Fruit fly (Drosophila melanogaster) ovary, adult (tissue): ENCODE data around the gene Ucp4A.
A peak's percentile ranks its signal among the peaks of the same experiment; 100 is the strongest.

Experiments used
- CG17801 ChIP-seq: fragments of 200-800 bp; optimal IDR thresholded peaks from 2 replicates; lab custom pipeline; 2019; ENCODE audit warnings: missing biosample characterization, mild to moderate bottlenecking, missing genetic modification characterization, moderate library complexity; ENCODE audit not compliant: partially characterized antibody

Gene Ucp4A

DNA sequence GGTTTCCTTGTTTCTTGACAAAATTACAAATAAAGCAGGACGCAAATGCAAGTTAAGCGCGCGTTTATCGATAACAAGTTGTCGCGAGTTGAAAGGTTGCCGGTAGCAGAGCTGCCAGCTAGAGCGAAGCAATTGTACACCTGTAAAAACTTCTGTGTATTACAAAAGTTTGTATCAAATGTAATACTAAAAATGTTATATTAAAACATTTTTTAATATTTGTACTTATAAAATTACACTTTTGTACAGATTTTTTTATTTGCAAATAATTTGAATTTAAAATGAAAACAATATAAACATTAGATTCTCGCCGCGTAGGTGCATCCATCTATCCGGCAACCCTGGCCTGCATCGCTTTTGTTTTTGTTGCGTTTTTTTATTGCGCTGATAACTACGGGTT lies at the start of gene Ucp4A, which contains the start of gene CG8142:
Gene Ucp4A, plus strand, starts transcription at position 327 of the 400 bp plus-strand sequence.
Gene CG8142, minus strand, starts transcription at position 82 of the 400 bp plus-strand sequence.
- peak; percentile 96 for TF ChIP-seq CG17801 (GFP tag; lab: Kevin White, UChicago)

DNA sequence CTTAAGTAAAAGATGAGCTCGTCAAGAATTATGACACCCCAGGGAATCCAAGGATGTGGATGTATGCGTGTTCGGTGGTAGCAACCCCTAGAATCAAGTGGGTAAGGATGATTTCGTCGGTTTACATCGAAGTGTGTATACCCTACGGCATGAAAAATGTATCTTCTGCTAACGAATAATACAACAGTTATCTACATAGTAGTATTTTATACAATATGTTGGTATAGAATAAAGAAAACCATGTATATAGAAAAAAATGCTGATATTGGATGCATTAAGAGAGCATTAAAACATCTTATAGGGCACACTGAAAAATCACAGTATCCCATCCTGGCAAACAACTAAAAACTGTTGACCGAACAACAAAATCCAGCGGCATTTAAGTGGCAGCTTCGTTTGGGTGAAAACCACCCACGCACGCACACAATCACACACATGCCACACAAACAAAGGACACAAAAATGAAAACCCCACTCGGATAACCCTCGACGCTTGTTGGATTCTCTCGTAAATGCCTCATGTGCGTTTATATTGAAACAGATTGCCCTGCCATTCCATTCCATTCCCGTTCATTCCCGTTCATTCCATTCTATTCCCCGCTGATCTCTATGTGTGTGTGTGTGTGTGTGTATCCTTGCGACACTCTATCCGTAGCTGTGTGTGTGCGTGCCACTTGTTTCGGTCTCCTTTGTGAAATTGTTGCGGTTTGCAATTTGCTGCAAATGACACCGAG lies 45.5 kb upstream of the Ucp4A start:
- no peak for TF ChIP-seq CG17801 (GFP tag; lab: Kevin White, UChicago)

DNA sequence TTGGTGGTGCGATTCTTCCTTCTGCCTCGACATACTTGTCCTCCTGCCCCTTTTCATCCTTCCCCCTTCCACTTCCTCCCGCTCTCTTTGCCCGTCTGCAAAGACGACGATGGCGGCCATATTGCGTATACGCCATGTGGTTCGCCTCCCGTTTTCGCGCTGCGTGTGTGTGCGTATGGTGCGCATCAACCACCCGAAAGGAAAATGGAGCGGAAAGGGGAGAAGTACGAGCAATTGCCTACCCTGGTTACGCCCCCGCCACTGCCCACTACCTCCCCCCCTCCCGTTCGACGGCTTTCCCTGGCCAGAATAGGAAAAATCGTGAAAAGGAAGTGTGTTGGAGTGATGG lies 45.0 kb upstream of the Ucp4A start:
- no peak for TF ChIP-seq CG17801 (GFP tag; lab: Kevin White, UChicago)

DNA sequence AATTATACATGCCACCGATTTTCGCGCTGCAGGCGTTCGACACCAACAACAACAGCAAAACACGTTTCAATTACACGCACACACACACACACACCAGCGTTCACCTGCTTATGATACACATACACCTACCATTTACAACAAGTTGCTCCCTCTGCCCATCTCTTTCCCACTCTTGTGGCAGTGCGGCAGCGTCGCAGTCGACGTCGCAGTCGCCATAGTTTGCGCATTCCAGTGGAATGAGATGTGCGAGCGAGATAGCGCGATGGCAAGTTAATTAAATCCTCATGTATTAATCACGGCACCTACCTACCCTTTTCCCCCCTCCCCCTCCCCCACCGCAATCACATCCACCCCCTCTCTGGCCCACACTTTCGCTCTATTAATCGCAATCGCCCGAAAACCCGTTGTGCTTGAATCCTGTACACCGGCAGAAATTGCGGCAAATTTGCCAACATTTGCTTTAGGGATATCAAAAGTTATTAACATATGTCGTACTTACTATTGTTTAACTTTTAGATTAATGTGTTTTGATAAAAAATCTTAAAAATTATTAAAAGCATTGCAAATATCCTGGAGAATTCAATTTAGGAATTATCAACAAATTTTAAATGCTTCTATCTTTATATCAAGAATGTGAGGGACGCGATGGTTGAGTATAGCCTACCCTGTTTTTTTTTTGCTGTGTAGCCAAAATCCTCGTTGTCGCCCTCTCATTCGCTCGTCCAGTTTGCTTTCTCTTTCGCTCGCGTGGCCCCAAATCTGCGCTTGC lies 42.2 kb upstream of the Ucp4A start:
- no peak for TF ChIP-seq CG17801 (GFP tag; lab: Kevin White, UChicago)

DNA sequence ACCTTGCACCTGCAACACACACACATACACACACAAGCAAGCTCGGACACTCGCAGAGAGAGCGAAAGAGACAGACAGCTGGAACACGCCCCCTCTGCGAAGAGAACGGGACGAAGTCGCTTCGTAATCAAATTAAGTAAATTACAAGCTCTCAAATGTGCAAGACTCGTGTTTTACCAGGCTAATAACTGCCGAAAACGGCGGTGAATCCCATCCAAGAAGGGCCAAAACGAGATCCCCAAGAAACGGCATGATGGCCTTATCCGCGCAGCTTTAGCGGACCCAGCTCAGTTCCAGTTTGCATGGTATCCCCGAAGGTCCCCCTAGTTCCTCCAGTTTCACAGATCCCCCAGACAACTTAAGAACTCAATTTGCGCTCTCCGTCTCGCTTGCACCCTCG lies 40.7 kb upstream of the Ucp4A start:
- no peak for TF ChIP-seq CG17801 (GFP tag; lab: Kevin White, UChicago)

DNA sequence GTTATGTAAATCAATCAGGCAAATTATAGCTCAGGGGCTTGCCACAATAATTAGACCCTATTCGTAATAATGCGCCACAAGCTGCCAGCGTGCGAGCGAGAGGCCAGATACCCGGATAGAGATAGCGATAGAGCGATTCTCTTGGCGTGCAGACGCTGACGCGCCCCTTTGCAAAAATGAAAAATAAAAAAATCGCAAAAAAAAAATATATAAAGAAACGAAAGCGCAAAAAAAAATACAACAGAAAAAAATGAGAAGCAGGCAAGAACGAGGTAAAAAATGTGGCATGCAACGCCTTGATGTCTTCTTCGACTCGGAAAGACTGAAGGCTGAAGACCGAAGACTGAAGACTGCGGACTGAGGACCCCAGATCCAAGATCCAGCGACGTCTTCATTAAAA lies 38.4 kb upstream of the Ucp4A start:
- TF ChIP-seq CG17801 (GFP tag; lab: Kevin White, UChicago), result no peak

DNA sequence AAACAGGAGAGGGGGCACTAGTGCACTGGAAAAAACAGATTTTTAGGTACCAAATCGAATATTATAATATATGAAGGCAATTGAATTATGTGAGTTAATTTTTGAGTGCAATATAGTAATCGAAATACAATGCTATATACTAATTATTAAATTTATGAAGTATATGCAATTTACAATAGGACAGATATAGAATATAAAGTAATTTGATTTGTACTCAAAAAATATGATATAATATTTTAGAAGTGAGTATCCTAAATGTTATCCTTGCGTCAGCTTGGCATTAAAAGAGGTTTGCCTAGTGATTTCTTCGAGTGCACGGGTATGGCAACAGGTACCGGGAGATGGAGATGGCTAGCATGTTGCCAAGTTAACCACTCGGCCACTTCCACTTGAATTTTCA lies 37.8 kb upstream of the Ucp4A start:
- TF ChIP-seq CG17801 (GFP tag; lab: Kevin White, UChicago), result no peak

DNA sequence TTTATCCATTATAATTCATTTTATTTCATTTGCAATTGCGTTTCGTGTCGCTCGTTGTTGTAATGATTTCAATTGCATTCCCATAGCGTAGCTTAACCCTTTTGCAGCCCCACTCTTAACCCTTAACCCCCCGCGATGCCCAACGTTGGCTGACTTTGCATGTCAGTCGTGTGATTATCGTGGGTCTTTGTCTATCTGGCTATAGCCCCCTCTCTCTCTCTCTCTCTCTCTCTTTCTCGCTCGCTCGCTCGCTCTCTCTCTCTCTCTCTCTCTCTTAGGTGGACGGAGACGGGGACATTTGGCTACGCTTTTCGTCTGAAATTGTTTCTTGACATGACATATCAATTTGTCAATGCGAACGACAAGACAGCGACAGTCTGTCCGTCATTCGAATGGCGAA lies 32.6 kb upstream of the Ucp4A start:
- TF ChIP-seq CG17801 (GFP tag; lab: Kevin White, UChicago), result no peak

DNA sequence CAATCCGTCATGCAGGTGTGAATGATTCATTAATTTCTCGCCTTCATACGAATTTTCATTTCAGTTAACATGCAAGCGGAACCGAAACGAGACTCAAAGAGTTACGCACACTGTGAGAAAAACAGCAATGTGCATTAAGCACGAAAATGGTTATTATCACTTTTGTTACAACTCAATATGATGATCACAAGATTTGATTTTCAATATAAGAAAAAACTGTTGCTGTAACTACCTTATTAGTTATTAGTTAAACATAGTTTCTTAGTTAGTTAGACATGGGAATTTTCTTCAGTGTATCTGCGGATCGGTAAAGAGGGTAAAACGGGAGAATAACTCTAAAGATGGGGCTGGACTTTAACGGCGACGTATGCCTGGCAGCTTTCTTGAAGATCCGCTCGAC lies 30.0 kb upstream of the Ucp4A start:
- TF ChIP-seq CG17801 (GFP tag; lab: Kevin White, UChicago), result no peak

DNA sequence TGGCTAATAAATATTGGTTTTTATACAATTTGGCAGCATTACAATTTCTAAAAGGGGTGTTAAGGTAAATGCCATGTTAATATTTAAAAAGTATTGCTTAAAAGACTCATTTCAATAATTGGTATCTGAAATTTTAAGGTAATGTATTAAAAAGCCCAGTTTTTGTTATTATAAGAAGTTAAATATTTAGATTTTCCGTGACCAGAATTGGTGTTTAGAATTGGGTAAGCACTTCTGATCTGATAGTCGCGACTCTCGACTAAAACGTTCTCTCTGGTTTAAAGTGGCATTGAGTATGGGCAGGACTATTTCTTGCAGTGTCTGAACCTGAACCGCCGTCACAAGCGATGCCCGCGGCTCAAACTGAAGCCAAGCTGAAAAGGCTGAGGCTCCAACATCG lies 28.3 kb upstream of the Ucp4A start:
- no peak for TF ChIP-seq CG17801 (GFP tag; lab: Kevin White, UChicago)

DNA sequence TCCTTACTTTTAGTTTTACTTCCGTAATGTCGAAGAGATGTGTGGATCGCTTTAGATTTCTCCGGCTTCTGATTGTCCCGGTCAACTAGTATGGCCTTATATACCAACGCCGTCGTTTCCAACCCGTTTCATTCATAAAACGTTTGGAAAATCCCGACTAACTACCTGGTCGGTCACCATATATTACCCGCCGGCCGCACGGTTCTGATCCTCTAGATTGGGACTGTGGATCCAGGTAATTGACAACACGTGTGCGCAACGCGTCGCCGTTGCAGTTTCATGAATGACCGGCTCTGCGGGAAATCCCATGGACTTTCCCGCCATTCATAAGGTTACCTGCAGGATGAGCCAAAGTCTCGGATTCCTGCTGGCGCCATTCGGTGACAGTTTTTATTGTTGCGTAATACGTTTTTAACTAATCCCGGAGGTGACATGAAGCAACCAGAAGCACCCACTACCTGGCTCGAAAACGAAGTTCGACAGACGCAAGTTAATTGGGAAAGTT lies 25.1 kb upstream of the Ucp4A start, which contains the start of gene CG12986:
Gene CG12986, minus strand, starts transcription at position 51 of the 505 bp plus-strand sequence.
- TF ChIP-seq CG17801 (GFP tag; lab: Kevin White, UChicago), result no peak

DNA sequence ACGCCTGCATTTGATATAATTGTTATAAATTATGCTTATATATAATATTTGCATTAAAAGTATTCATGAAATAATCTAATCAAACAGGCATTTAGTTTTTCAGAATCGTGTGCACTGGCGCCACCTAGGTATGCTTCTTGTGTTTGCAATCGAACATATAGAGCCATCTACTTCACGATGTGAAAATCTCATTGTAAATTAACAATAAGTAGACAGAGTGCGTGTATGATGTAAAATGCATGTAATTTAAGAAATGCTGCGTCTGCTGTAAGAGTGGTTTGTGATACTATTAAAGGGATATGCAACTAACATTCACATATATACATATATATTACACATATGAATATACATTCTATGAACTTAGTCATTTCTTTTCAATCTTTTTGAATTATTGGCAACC lies 24.5 kb upstream of the Ucp4A start:
- no peak for TF ChIP-seq CG17801 (GFP tag; lab: Kevin White, UChicago)

DNA sequence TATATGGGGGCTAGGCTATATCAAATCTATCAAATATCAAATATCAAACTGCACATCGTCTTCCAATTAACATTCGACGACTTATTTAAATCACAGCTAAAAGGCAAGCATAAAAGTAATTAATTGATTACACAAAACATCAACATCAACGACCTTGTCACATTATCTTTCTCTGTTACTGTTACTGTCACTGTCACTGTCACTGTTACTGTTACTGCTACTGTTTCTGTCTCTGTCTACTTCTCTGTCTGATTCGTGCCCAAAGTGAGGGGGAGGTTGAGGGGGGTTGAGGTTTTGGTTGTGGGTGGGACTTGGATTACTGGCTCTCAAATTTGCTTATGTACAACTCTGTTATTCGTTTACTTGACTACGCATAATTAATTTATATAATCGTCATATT lies 23.3 kb upstream of the Ucp4A start:
- TF ChIP-seq CG17801 (GFP tag; lab: Kevin White, UChicago), result no peak

DNA sequence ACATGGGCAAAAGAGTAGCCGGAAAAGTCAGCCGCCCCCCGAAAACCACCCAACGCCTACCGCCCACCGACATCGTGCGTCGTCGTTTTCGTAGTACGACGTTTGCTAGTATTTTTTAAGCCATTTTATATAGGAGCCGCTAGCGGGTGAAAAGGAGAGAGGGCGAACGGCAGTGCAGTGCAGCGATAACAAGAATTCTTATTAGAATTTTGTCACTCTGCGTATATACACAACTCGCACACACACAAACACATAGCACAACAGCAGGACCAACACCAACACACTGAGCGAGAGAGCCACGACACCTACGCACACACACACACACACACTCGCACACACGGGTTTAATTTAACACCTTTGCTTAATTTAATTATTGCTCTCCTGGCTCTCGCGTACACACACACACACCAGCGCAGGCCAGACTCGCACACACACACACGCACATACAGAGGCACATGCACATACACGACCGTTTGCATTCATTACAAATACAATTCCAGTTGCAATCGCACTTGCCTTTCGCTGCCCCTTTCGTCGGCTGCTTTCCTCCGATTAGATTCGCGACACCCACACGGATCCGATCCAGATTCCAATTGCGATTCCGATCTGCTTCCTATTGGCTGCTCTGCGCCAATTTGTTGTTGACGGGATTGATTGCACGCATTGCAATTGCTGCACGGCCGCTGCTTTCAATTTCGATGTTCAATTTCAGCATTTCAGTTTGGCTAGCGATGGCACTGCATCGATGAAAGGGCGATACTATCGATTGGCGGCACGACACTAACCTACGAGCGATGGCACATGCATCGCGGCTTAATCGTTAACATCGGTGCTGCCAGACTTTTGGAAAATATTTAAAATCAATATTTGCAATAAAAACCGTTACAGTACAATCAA lies 17.7 kb upstream of the Ucp4A start, which contains the start of gene Socs16D:
Gene Socs16D, minus strand, starts transcription at position 758 of the 897 bp plus-strand sequence.
- peak; percentile 61 for TF ChIP-seq CG17801 (GFP tag; lab: Kevin White, UChicago)
